Worm (Caenorhabditis elegans) whole organism, late embryonic: ENCODE data around the gene henn-1.
A peak's percentile ranks its signal among the peaks of the same experiment; 100 is the strongest.

Experiments
- C08G9.2 ChIP-seq: sonication (generic microtip); optimal IDR thresholded peaks from 2 replicates; lab custom pipeline; 2016; ENCODE audit warnings: mild to moderate bottlenecking, missing genetic modification characterization, moderate library complexity, missing compliant biosample characterization
- C38D4.7 ChIP-seq: fragments of 200-800 bp; sonication (Bioruptor generic); optimal IDR thresholded peaks from 2 replicates; lab custom pipeline; 2018; ENCODE audit warnings: mild to moderate bottlenecking, missing genetic modification characterization, moderate library complexity, missing compliant biosample characterization
- T23F11.4 ChIP-seq: fragments of 200-800 bp; sonication (Bioruptor generic); optimal IDR thresholded peaks from 2 replicates; lab custom pipeline; 2018; ENCODE audit warnings: mild to moderate bottlenecking, missing genetic modification characterization, missing compliant biosample characterization
- ahr-1 ChIP-seq: sonication (generic microtip); optimal IDR thresholded peaks from 2 replicates; lab custom pipeline; 2016; ENCODE audit warnings: missing genetic modification characterization, missing compliant biosample characterization
- ceh-14 ChIP-seq: sonication (generic microtip); optimal IDR thresholded peaks from 2 replicates; lab custom pipeline; 2016; ENCODE audit warnings: missing genotype, missing genetic modification characterization, missing compliant biosample characterization
- ceh-18 ChIP-seq: sonication (generic microtip); optimal IDR thresholded peaks from 2 replicates; lab custom pipeline; 2016; ENCODE audit warnings: missing genetic modification characterization, missing compliant biosample characterization
- ceh-19 ChIP-seq: fragments of 200-800 bp; sonication (Bioruptor generic); optimal IDR thresholded peaks from 2 replicates; lab custom pipeline; 2018; ENCODE audit warnings: mild to moderate bottlenecking, missing genetic modification characterization, missing compliant biosample characterization
- ceh-2 ChIP-seq: sonication (generic microtip); optimal IDR thresholded peaks from 2 replicates; lab custom pipeline; 2016; ENCODE audit warnings: missing genotype, missing genetic modification characterization, missing compliant biosample characterization
- ceh-22 ChIP-seq: sonication (generic microtip); optimal IDR thresholded peaks from 2 replicates; lab custom pipeline; 2017; ENCODE audit warnings: missing biosample characterization, missing genetic modification characterization
- ceh-24 ChIP-seq: sonication (generic microtip); optimal IDR thresholded peaks from 2 replicates; lab custom pipeline; 2016; ENCODE audit warnings: mild to moderate bottlenecking, missing genetic modification characterization, missing compliant biosample characterization
- ceh-31 ChIP-seq: sonication (generic microtip); optimal IDR thresholded peaks from 2 replicates; lab custom pipeline; 2016; ENCODE audit warnings: missing genetic modification characterization, missing compliant biosample characterization
- ceh-45 ChIP-seq: fragments of 200-800 bp; sonication (Bioruptor generic); IDR thresholded peaks from 2 replicates; pipeline ENCODE4 v1.3.6; 2022; ENCODE audit warnings: missing genetic modification reagents, missing genetic modification characterization, missing compliant biosample characterization
- ceh-48 ChIP-seq: sonication (generic microtip); optimal IDR thresholded peaks from 2 replicates; lab custom pipeline; 2016; ENCODE audit warnings: missing genetic modification characterization, inconsistent platforms, missing compliant biosample characterization
- elt-2 ChIP-seq: sonication (generic microtip); optimal IDR thresholded peaks from 2 replicates; lab custom pipeline; 2016; ENCODE audit warnings: missing genetic modification reagents, missing genetic modification characterization, missing compliant biosample characterization
- elt-4 ChIP-seq: sonication (generic microtip); optimal IDR thresholded peaks from 2 replicates; lab custom pipeline; 2016; ENCODE audit warnings: missing genetic modification characterization, missing compliant biosample characterization
- ets-4 ChIP-seq: sonication (generic microtip); optimal IDR thresholded peaks from 2 replicates; lab custom pipeline; 2016; ENCODE audit warnings: missing genetic modification characterization, missing compliant biosample characterization
- fax-1 ChIP-seq: sonication (generic microtip); optimal IDR thresholded peaks from 2 replicates; lab custom pipeline; 2016; ENCODE audit warnings: missing genotype, missing genetic modification characterization, missing compliant biosample characterization
- fkh-6 ChIP-seq: sonication (generic microtip); optimal IDR thresholded peaks from 2 replicates; lab custom pipeline; 2016; ENCODE audit warnings: missing genetic modification characterization, missing compliant biosample characterization
- hlh-15 ChIP-seq: sonication (generic microtip); optimal IDR thresholded peaks from 2 replicates; lab custom pipeline; 2016; ENCODE audit warnings: missing genetic modification characterization, missing compliant biosample characterization
- hlh-8 ChIP-seq: sonication (generic microtip); optimal IDR thresholded peaks from 2 replicates; lab custom pipeline; 2016; ENCODE audit warnings: missing genotype, missing genetic modification characterization, missing compliant biosample characterization
- lim-6 ChIP-seq: sonication (generic microtip); optimal IDR thresholded peaks from 2 replicates; lab custom pipeline; 2016; ENCODE audit warnings: missing genetic modification characterization, missing compliant biosample characterization
- lin-11 ChIP-seq: fragments of 200-800 bp; sonication (Bioruptor generic); optimal IDR thresholded peaks from 2 replicates; lab custom pipeline; 2018; ENCODE audit warnings: mild to moderate bottlenecking, missing genetic modification characterization, missing compliant biosample characterization
- mec-3 ChIP-seq: sonication (generic microtip); optimal IDR thresholded peaks from 2 replicates; lab custom pipeline; 2016; ENCODE audit warnings: borderline replicate concordance, missing genetic modification characterization, missing compliant biosample characterization
- nfya-1 ChIP-seq: sonication (generic microtip); optimal IDR thresholded peaks from 2 replicates; lab custom pipeline; 2017; ENCODE audit warnings: missing genetic modification characterization, mild to moderate bottlenecking, missing compliant biosample characterization, antibody characterized with exemption, moderate library complexity
- odd-2 ChIP-seq: sonication (generic microtip); optimal IDR thresholded peaks from 2 replicates; lab custom pipeline; 2017; ENCODE audit warnings: antibody characterized with exemption, mild to moderate bottlenecking, missing genetic modification characterization, missing compliant biosample characterization
- pag-3 ChIP-seq: sonication (generic microtip); optimal IDR thresholded peaks from 2 replicates; lab custom pipeline; 2016; ENCODE audit warnings: missing compliant biosample characterization, missing genetic modification characterization, borderline replicate concordance
- pax-1 ChIP-seq: fragments of 150-350 bp; optimal IDR thresholded peaks from 2 replicates; lab custom pipeline; 2014; ENCODE audit warnings: missing biosample characterization, missing genetic modification characterization
- pha-2 ChIP-seq: sonication (generic microtip); optimal IDR thresholded peaks from 2 replicates; lab custom pipeline; 2017; ENCODE audit warnings: mild to moderate bottlenecking, missing genetic modification characterization, missing compliant biosample characterization
- pha-4 ChIP-seq: fragments of 150-350 bp; optimal IDR thresholded peaks from 2 replicates; lab custom pipeline; 2018; ENCODE audit warnings: missing biosample characterization, missing genetic modification reagents, missing genetic modification characterization
- pqm-1 ChIP-seq: sonication (generic microtip); optimal IDR thresholded peaks from 2 replicates; lab custom pipeline; 2016; ENCODE audit warnings: missing genetic modification characterization, missing compliant biosample characterization
- sox-2 ChIP-seq: fragments of 200-800 bp; sonication (Bioruptor generic); IDR thresholded peaks from 2 replicates; pipeline ENCODE4 v1.3.6; 2022; ENCODE audit warnings: missing genetic modification reagents, missing genetic modification characterization, missing compliant biosample characterization
- sox-4 ChIP-seq: sonication (generic microtip); optimal IDR thresholded peaks from 2 replicates; lab custom pipeline; 2017; ENCODE audit warnings: mild to moderate bottlenecking, missing genetic modification characterization, inconsistent platforms, missing compliant biosample characterization
- ttx-3 ChIP-seq: sonication (generic microtip); optimal IDR thresholded peaks from 2 replicates; lab custom pipeline; 2016; ENCODE audit warnings: missing genetic modification reagents, missing genetic modification characterization, missing compliant biosample characterization
- unc-42 ChIP-seq: sonication (generic microtip); optimal IDR thresholded peaks from 2 replicates; lab custom pipeline; 2016; ENCODE audit warnings: missing genotype, missing genetic modification characterization, missing compliant biosample characterization
- unc-55 ChIP-seq: sonication (generic microtip); optimal IDR thresholded peaks from 2 replicates; lab custom pipeline; 2017; ENCODE audit warnings: missing biosample characterization, missing genetic modification reagents, missing genetic modification characterization
- unc-86 ChIP-seq: sonication (generic microtip); optimal IDR thresholded peaks from 2 replicates; lab custom pipeline; 2016; ENCODE audit warnings: missing genetic modification characterization, missing compliant biosample characterization
- zip-5 ChIP-seq: sonication (generic microtip); optimal IDR thresholded peaks from 2 replicates; lab custom pipeline; 2016; ENCODE audit warnings: missing genetic modification characterization, missing compliant biosample characterization

henn-1 gene

DNA sequence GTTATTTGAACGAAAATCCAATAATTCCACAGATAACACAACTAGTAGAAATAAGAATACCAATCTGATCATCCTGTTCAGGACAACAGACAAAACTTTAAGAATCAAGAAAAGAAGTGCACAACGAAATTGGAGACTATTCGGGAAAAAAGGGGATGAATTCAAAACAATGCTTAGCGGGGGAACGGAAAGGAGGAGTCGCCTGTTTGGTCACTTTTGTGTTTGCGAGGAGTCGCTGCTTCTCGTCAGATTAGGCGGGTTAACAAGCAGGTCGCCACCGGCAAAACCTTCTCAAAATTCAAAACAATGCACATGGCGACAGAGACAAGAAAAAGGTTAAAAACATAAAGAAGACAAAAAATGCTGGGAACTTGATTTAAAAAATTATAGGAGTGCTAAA lies 22.7 kb upstream of the henn-1 start, which contains the start of gene C30A5.10:
TSS of gene C30A5.10 (minus strand) at position 101 of the 400 bp plus-strand sequence.
- TF ChIP-seq pha-4 (tag; lab: Kevin White, UChicago): no peak
- no peak for TF ChIP-seq ahr-1 (tag; lab: Kevin White, UChicago)
- no peak for TF ChIP-seq hlh-15
- TF ChIP-seq pha-2 (tag; lab: Kevin White, UChicago): no peak
- TF ChIP-seq fax-1 (tag; lab: Kevin White, UChicago): no peak
- TF ChIP-seq unc-42 (tag; lab: Kevin White, UChicago): no peak
- TF ChIP-seq zip-5 (tag; lab: Kevin White, UChicago): no peak
- no peak for TF ChIP-seq lim-6 (tag; lab: Kevin White, UChicago)
- TF ChIP-seq, all 69 proteins: peak for 0

ce11 chrIII:8211562-8211961 lies 20.9 kb upstream of the henn-1 start:
- TF ChIP-seq pax-1 (no peak), unc-55 (no peak), ceh-22 (tag; lab: Kevin White, UChicago) (no peak), ceh-31 (tag; lab: Kevin White, UChicago) (peak; percentile 42), nfya-1 (no peak), ceh-48 (tag; lab: Kevin White, UChicago) (no peak)
- TF ChIP-seq, all 69 proteins: peak for 1

- TF ChIP-seq elt-2 (tag; lab: Kevin White, UChicago) (no peak), ttx-3 (tag; lab: Kevin White, UChicago) (no peak), ceh-2 (tag; lab: Kevin White, UChicago) (no peak), pqm-1 (tag; lab: Kevin White, UChicago) (no peak), ceh-31 (tag; lab: Kevin White, UChicago) (peak; percentile 53), C38D4.7 (GFP tag; lab: Kevin White, UChicago) (no peak), hlh-15 (no peak), lin-11 (no peak), nfya-1 (peak; percentile 64), ceh-48 (tag; lab: Kevin White, UChicago) (no peak), fkh-6 (tag; lab: Kevin White, UChicago) (no peak), ceh-45 (GFP tag; lab: Robert Waterston, UW) (no peak), unc-86 (peak; percentile 25), ahr-1 (tag; lab: Kevin White, UChicago) (no peak), elt-4 (tag; lab: Kevin White, UChicago) (no peak), sox-4 (tag; lab: Kevin White, UChicago) (no peak), ceh-24 (tag; lab: Kevin White, UChicago) (no peak), C08G9.2 (no peak), pag-3 (tag; lab: Kevin White, UChicago) (no peak), hlh-8 (tag; lab: Kevin White, UChicago) (no peak), pha-2 (tag; lab: Kevin White, UChicago) (no peak), ets-4 (tag; lab: Kevin White, UChicago) (no peak), ceh-19 (GFP tag; lab: Kevin White, UChicago) (no peak), ceh-18 (tag; lab: Kevin White, UChicago) (no peak), ceh-14 (tag; lab: Kevin White, UChicago) (no peak)
- TF ChIP-seq, all 69 proteins: peak for 3
Observed at ce11 chrIII:8216224-8216623, 16.2 kb upstream of the henn-1 start, which contains the start of gene unc-86. TSS of gene unc-86 (minus strand) at chrIII:8216336.

DNA sequence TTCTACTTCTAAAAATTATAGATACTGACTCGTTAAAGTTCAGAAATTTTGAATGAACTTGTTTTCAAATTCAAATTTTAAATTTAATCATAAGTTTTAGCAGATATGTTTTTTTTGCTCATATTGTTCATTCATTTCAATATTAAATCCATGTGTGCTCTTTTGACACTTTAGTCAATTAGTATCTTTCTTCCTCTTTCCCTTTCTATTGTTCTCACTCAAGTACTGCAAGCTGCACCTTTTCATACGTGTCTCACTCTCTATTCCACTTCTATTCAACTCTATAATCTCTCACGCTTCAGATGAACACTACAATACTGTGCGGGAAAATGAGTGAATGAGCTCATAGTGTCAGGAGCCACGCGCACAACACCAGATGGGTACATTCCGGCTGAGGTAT lies 14.5 kb upstream of the henn-1 start, which contains the start of gene C30A5.16:
TSS of gene C30A5.16 (plus strand) at position 301 of the 400 bp plus-strand sequence.
- TF ChIP-seq T23F11.4 (GFP tag; lab: Kevin White, UChicago) (no peak), sox-2 (GFP tag; lab: Robert Waterston, UW) (peak; percentile 24), ceh-31 (tag; lab: Kevin White, UChicago) (peak; percentile 75), nfya-1 (no peak), pha-4 (tag; lab: Kevin White, UChicago) (no peak), zip-5 (tag; lab: Kevin White, UChicago) (no peak), mec-3 (no peak), odd-2 (no peak)
